Worm (Caenorhabditis elegans) whole organism, dauer: ENCODE data around the gene dhhc-4.

ENCODE experiments used
- unc-62 ChIP-seq: sonication (generic microtip); optimal IDR thresholded peaks from 2 replicates; lab custom pipeline; 2017; ENCODE audit warnings: missing biosample characterization, missing genetic modification reagents, missing genetic modification characterization

Gene dhhc-4

DNA sequence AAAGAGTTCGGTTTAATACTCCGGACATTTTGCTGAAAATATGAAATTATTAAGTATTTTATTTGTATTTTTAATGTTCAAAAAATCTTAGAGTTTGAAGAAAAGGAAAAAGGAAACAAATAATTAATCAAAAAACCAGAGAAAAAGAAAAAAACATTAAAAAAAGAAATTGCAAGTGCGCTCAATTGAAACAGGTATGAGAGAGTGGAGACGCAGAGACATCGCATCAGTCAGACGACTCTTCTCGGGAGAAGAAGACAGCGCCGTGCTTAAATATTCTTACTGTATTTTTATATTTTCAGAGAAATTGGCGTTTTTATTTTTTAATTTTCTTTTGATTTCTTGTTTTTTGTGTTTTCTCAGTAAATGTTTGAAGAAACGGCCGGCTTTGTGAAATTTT, 19.5 kb downstream of the dhhc-4 start, which contains the start of gene mrpl-36:
Gene mrpl-36 (minus strand): TSS at position 34 of the 400 bp plus-strand sequence.
- no peak for TF ChIP-seq unc-62

DNA sequence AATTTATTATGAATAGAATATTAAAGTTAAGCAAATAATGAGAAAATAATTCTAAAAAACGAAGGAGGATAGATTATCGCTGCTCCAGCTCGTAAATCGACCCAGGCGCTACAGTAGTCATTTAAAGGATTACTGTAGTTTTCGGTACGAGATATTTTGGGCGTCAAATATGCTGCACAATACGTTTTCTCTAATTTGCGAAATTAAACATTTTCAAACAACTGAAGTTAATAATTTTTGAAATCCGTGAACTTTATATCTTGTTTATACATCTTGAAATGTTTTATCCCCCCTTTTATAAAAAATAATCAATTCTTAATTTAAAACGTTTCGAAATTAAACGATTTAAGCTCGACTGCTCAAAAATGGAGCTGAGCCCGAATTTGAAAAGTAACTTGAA, 21.5 kb downstream of the dhhc-4 start, which contains the start of gene K11H3.2:
Gene K11H3.2 (plus strand): TSS at position 301 of the 400 bp plus-strand sequence.
- no peak for TF ChIP-seq unc-62

DNA sequence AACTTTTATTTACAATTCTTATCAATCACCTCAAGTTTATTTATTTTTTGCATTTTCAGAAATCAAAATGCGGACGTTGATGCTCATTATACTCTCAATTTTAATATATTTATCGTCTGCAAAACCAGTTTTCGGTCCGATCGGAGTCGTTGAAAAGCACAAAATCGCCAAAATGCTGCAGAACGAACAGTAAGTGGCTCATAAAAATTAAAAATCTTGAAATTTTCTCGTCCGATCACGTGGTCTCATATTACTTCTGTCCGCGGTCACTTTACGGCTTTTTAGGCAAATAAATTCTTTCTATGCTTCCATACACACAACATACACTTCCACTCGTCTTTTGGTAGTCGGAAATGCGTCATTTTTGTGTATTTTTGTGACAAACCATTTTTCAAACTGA, 23.9 kb downstream of the dhhc-4 start, which contains the start of gene K11H3.5:
Gene K11H3.5 (plus strand): TSS at position 54 of the 400 bp plus-strand sequence.
- no peak for TF ChIP-seq unc-62

DNA sequence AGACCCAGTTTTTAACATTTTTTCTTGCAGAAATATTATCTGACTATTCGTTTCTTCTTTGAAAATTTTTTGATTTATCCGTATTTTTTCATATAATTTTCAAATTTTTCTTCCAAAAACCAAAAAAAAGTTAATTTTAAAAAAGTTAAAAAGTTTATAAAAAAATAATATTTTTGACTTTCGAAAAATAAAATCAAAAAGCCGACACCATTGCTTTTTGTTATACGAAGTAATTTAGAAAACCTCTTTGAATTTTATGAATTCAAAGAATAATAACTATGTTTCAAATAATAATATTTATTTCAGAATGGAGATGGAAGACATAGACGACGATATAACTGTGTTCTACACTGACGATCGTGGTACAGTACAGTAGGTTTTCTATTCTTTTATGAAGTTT, 32.7 kb downstream of the dhhc-4 start, which contains the start of gene K11H3.8:
Gene K11H3.8 (plus strand): TSS at position 301 of the 400 bp plus-strand sequence.
- TF ChIP-seq unc-62: no peak

DNA sequence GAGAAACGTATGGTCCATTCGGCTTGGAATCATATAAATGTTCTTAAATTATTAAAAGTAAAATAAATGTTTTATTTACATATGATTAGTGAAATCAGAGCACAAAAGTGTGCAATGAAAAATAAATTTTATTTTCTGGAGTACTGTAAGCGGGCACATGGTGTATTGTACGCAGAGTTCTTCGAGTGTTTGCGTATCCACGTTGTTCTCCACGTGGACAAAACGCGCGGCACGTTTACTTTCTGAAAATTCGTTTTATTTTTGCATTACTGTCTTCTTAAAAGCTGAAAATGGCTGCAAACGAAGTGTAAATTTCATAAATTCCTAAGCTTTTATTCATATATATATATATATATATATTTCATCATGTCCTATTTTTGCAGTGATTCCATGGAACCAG, 35.0 kb downstream of the dhhc-4 start:
- TF ChIP-seq unc-62: no peak

DNA sequence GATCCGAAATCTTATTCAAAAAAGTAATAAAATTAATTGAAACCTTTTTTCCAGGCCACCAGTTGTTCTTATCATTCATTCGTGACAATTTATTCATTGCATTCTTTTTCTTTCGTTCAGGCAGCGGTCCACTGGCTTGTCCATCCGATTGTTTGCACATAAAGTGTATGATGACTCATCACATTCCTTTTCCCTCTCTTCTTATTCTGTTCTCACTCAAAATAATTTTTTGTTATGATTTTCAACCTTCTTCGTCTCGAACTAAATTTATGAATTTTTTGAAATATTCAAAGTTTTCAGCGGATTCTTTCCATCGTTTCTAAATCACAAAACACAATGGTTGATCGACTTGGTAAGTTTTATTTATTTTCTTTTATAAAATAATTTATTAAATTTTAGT, 37.1 kb downstream of the dhhc-4 start, which contains the start of gene ZK632.12:
Gene ZK632.12 (plus strand): TSS at position 301 of the 400 bp plus-strand sequence.
- no peak for TF ChIP-seq unc-62

DNA sequence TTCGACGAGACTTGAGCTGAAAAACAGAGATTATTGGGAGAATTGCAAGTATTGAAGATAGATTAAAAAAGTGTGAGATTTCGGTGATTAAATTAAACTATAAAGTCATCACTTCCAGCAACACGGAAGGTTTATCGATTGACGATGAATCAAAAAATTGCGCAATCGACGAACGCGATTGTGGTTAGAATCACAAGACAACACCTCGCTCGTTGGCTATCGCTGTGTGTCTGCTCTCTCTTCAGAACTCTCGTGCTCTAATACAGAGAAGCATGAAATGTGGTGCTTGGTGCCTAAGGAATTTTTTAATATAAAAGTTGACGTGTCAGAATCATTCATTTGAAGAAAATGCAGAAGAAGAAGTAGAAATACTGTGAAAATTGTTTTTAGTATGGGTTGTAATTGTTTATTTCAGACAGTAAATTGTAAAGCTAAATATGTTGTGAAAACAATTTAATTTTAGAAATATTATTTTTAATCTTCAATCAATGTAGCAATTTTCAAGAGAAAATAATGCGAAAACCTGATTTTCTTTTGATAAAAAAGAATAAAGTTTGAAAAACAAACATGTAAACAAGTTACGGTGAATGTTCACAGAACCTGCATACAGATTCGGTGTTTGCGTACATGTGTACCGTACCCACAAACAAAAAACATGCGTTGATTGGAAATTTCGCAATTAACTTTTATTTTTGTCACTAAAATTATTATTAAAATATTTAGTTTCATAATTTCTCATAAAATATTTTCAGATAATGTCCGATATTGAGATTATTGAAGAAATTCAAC, 40.2 kb downstream of the dhhc-4 start, which contains the start of the genes ZK632.10 and ZK632.11:
Gene ZK632.10 (minus strand): TSS at position 560 of the 789 bp plus-strand sequence.
Gene ZK632.11 (plus strand): TSS at position 753 of the 789 bp plus-strand sequence.
- no peak for TF ChIP-seq unc-62

DNA sequence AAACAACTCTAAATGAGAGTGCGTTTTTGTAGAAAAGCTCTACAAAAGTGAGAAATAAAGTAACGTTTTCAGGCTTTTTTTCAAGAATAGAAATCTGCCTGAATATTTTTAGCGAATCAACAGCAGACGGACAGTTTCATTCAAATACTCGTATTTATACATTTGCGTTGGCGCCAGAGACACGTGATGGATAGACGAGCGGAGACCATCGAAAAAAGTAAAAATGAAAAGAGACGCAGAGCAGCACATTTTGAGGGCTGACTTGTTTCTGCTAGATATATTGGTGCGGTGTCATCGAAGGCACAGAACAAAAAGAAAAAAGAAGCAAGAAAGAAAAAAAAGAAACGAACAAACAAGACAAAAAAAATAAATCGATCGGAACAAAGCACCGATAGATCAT, 41.6 kb downstream of the dhhc-4 start:
- TF ChIP-seq unc-62: no peak

DNA sequence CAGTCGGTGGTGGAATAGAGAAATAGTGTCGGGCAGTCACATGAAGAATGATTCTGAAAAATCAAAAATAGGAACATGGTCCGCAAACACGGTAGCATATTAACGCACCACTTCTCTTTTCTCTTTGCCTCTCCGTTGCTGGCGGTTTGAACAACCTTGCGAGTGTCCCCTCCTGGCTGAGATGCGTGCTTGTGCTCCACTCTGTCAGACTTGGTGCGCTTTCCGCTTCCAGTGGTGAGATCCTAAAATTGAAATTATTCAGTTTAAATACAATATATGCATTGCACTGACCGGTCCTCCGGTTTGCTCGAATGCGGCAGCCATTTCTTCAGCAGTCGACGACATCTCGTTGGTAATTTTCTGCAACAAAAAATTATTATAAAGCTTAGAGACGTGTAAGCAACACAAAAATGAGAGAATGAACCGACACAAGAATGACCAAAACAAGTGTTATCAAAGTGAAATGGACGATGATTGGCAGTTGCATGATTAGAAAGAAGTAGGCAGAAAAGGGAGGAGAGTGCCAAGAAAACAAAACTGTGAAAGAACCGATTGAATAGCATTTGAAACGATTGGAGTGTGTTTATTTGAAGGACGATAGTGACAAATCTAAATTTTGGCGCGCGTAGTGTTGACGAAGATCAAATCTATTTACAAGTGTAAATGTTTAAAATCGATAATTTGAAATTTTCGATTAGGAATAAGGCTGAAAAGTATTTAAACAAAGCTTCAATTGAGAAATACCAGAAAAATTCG, 42.3 kb downstream of the dhhc-4 start, which contains the start of gene ZK632.9:
Gene ZK632.9 (minus strand): TSS at position 360 of the 756 bp plus-strand sequence.
- TF ChIP-seq unc-62: no peak

DNA sequence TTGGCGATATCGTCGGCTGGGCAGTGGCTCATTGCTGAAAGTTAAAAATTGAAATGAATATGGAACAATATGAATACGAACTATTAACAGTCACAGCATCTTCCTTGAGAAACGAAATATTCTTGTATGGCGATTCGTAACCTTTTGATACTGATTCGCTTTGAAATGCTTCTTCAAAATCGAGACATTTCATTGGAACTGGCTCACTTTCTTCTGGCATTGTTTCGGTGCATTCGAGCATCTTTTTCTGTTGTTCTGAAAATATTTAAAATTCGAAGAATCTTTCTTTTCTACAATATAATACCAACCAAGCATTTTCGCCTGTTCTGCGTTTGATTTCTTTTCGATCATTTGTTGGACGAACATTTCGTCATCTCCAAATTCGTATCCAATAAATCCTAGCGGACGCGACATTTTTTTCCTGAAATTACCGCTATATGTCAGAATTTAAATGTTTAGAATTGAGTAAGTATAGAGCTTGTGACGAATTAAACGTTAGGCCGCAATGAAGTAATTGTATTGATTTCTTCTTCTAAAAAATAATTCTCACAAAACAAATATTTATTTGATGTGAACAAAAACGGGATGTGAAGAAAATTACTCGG, 43.2 kb downstream of the dhhc-4 start, which contains the start of gene lin-52:
Gene lin-52 (minus strand): TSS at position 421 of the 605 bp plus-strand sequence.
- TF ChIP-seq unc-62: no peak

DNA sequence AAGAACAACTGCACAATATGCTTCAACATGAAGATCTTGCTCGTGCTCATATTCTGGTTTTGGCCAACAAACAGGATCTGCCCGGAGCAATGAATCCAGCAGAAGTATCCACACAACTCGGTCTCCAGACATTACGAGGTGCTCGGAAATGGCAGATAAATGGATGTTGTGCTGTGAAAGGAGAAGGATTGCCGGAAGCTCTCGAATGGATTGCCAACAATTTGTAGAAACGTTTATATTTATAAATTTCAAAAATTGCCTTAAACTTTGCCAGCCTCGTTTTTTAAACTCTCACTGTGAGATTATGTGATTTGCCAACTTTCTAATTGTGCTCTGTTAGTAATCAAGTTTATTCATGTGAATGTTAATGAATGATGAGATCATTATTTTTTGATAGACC, 43.8 kb downstream of the dhhc-4 start:
- TF ChIP-seq unc-62: no peak

DNA sequence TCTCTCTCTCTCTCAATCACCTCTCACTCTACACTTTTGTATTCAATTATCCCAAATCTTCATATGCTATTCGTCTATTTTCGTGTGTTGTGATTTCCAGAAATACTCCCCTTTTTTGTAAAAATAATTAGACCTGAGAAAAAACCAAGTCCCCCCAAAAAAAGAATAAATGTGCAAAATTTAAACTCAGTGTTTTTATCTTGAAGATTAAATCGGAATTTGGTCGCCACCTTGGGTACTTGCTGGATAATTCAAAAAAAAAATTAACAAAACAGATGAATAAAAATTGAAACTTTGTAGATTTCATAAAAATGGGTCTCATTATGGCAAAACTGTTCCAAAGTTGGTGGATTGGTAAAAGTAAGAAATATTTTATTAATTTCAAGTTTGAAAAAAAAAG, 44.6 kb downstream of the dhhc-4 start, which contains the start of gene arl-5:
Gene arl-5 (plus strand): TSS at position 301 of the 400 bp plus-strand sequence.
- TF ChIP-seq unc-62: no peak

DNA sequence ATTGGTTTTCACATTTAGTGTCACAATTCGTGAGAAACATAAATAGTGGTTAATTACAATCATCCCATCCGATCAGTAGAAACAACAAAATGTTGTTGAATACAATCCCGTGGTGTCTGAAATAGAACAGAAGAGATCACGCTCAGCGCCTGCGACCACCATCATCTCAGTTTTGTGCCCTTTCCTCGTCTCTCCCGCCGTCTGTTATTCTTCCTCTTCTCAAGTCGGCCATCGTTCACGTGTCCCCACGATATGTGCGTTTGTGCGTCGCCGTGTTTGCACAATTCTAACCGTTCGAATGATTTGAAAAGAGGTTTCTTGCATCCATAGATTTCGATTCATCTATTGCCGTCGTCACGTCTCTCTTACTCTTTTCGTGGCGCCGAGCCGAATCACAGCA, 48.8 kb downstream of the dhhc-4 start, which contains the start of gene panl-3:
Gene panl-3 (plus strand): TSS at position 294 of the 400 bp plus-strand sequence.
- no peak for TF ChIP-seq unc-62

DNA sequence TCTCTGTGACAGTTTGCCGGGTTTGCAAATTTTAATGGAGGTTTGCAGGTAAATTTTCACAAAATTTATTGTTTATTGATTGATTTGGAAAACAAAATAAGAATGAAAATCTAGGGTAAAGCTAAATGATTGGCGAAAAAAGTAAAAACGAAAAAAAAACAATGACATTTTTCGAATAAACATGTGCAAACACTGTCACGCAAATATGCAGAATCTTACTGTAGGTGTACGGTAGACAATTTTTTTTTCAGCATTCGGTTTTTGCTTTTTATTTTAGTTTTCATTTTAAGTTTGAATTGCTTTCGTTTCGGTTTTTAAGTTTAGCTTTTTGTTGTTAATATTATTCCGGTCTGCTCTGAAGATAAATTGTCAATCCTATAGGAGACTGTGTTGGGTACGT, 49.7 kb downstream of the dhhc-4 start:
- TF ChIP-seq unc-62: no peak

DNA sequence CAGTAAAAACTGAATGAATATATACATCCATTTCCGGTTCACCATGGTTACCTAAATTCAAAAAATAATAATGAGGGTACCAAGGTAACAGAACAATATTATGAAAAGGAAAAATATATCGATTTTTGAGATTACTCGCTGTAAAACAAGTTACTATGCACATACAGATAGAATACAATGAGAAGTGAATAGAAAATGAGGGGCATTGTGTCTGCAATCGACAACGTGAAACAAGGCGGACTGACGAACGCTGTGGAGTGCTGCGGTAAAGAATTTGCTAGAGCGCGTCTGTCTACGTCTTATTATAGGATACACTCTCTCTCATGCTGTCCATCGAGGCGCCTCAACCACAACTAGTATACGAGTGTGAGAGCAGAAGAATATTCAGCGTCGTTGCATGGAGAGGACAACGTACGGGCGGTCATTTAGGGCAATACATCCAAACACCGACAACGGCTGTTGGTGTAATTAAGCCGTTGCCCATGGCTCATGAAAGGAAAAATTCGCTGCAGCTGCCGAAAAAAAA, 50.4 kb downstream of the dhhc-4 start, which contains the start of gene cnx-1:
Gene cnx-1 (minus strand): TSS at position 51 of the 526 bp plus-strand sequence.
- no peak for TF ChIP-seq unc-62
